Fruit fly (Drosophila melanogaster) whole organism, embryonic: ENCODE measurements around the gene Sf3b1.

Experiments used
- Atf6 ChIP-seq: fragments of 200-800 bp; sonication (Bioruptor generic); IDR thresholded peaks from 2 replicates; pipeline ENCODE4 v1.3.6; 2022; ENCODE audit warnings: missing biosample characterization, missing genetic modification characterization
- Bdp1 ChIP-seq: fragments of 200-800 bp; sonication (Bioruptor generic); optimal IDR thresholded peaks from 3 replicates; lab custom pipeline; 2016; ENCODE audit warnings: missing biosample characterization, missing genetic modification characterization
- Bgb ChIP-seq: fragments of 200-800 bp; sonication (Bioruptor generic); IDR thresholded peaks from 2 replicates; pipeline ENCODE4 v1.3.6; 2022; ENCODE audit warnings: missing biosample characterization, missing genetic modification characterization; ENCODE audit not compliant: partially characterized antibody
- CG10267 ChIP-seq: fragments of 200-800 bp; sonication (Bioruptor generic); optimal IDR thresholded peaks from 2 replicates; lab custom pipeline; 2018; ENCODE audit warnings: missing biosample characterization, mild to moderate bottlenecking, missing genetic modification characterization, moderate library complexity
- CG11247 ChIP-seq: fragments of 200-800 bp; sonication (Bioruptor generic); IDR thresholded peaks from 2 replicates; pipeline ENCODE4 v1.3.6; 2022; ENCODE audit warnings: missing biosample characterization, missing genetic modification characterization
- CG12391 ChIP-seq: fragments of 200-800 bp; sonication (Bioruptor generic); optimal IDR thresholded peaks from 3 replicates; lab custom pipeline; 2018; ENCODE audit warnings: missing biosample characterization, mild to moderate bottlenecking, missing genetic modification characterization, moderate library complexity
- CG13624 ChIP-seq: fragments of 200-800 bp; sonication (Bioruptor generic); optimal IDR thresholded peaks from 2 replicates; lab custom pipeline; 2016; ENCODE audit warnings: missing biosample characterization, missing genetic modification characterization
- CG1603 ChIP-seq: fragments of 200-800 bp; sonication (Bioruptor generic); optimal IDR thresholded peaks from 2 replicates; lab custom pipeline; 2019; ENCODE audit warnings: missing biosample characterization, mild to moderate bottlenecking, missing genetic modification characterization, moderate library complexity
- CG17829 ChIP-seq: fragments of 200-800 bp; optimal IDR thresholded peaks from 2 replicates; lab custom pipeline; 2019; ENCODE audit warnings: missing biosample characterization, mild to moderate bottlenecking, missing genetic modification characterization, moderate library complexity
- CG2129 ChIP-seq: fragments of 200-800 bp; sonication (Bioruptor generic); IDR thresholded peaks from 2 replicates; pipeline ENCODE4 v1.3.6; 2022; ENCODE audit warnings: missing biosample characterization, missing genetic modification characterization; ENCODE audit not compliant: partially characterized antibody
- CG34422 ChIP-seq: fragments of 200-800 bp; sonication (Bioruptor generic); IDR thresholded peaks from 3 replicates; pipeline ENCODE4 v1.3.6; 2022; ENCODE audit warnings: missing biosample characterization, missing genetic modification characterization
- CG4730 ChIP-seq: fragments of 200-800 bp; sonication (Bioruptor generic); IDR thresholded peaks from 2 replicates; pipeline ENCODE4 v1.3.6; 2022; ENCODE audit warnings: missing biosample characterization, missing genetic modification characterization
- CG6272 ChIP-seq: fragments of 200-800 bp; sonication (Bioruptor generic); IDR thresholded peaks from 2 replicates; pipeline ENCODE4 v1.3.6; 2022; ENCODE audit warnings: missing biosample characterization, missing genetic modification characterization
- CG7271 ChIP-seq: fragments of 200-800 bp; sonication (Bioruptor generic); optimal IDR thresholded peaks from 2 replicates; lab custom pipeline; 2018; ENCODE audit warnings: missing biosample characterization, mild to moderate bottlenecking, missing genetic modification characterization, moderate library complexity
- CG7963 ChIP-seq: fragments of 200-800 bp; sonication (Bioruptor generic); IDR thresholded peaks from 3 replicates; pipeline ENCODE4 v1.3.6; 2022; ENCODE audit warnings: missing biosample characterization, missing genetic modification characterization; ENCODE audit not compliant: partially characterized antibody
- CG8359 ChIP-seq: fragments of 200-800 bp; sonication (Bioruptor generic); optimal IDR thresholded peaks from 2 replicates; lab custom pipeline; 2017; ENCODE audit warnings: missing biosample characterization, mild to moderate bottlenecking, missing genetic modification characterization, borderline replicate concordance
- CG8388 ChIP-seq: fragments of 200-800 bp; sonication (Bioruptor generic); optimal IDR thresholded peaks from 2 replicates; lab custom pipeline; 2019; ENCODE audit warnings: missing biosample characterization, mild to moderate bottlenecking, missing genetic modification characterization, moderate library complexity
- CG9797 ChIP-seq: fragments of 200-800 bp; sonication (Bioruptor generic); optimal IDR thresholded peaks from 3 replicates; lab custom pipeline; 2018; ENCODE audit warnings: missing biosample characterization, mild to moderate bottlenecking, missing genetic modification characterization
- CHES-1-like ChIP-seq: fragments of 200-800 bp; sonication (Bioruptor generic); optimal IDR thresholded peaks from 2 replicates; lab custom pipeline; 2016; ENCODE audit warnings: missing biosample characterization, missing genetic modification characterization
- Doc3 ChIP-seq: fragments of 200-800 bp; sonication (Bioruptor generic); IDR thresholded peaks from 3 replicates; pipeline ENCODE4 v1.3.6; 2022; ENCODE audit warnings: missing biosample characterization, missing genetic modification characterization; ENCODE audit not compliant: partially characterized antibody
- Dp ChIP-seq: fragments of 200-800 bp; sonication (Bioruptor generic); optimal IDR thresholded peaks from 2 replicates; lab custom pipeline; 2018; ENCODE audit warnings: missing biosample characterization, mild to moderate bottlenecking, missing genetic modification characterization, moderate library complexity
- E2f2 ChIP-seq: fragments of 200-800 bp; sonication (Bioruptor generic); IDR thresholded peaks from 2 replicates; pipeline ENCODE4 v1.3.6; 2022; ENCODE audit warnings: missing biosample characterization, missing genetic modification characterization
- Fer1 ChIP-seq: fragments of 200-800 bp; sonication (Bioruptor generic); optimal IDR thresholded peaks from 2 replicates; lab custom pipeline; 2017; ENCODE audit warnings: missing biosample characterization, mild to moderate bottlenecking, missing genetic modification characterization
- HmgZ ChIP-seq: fragments of 200-800 bp; sonication (Bioruptor generic); optimal IDR thresholded peaks from 2 replicates; lab custom pipeline; 2018; ENCODE audit warnings: missing biosample characterization, mild to moderate bottlenecking, missing genetic modification characterization
- Rfx ChIP-seq: fragments of 200-800 bp; sonication (Bioruptor generic); IDR thresholded peaks from 2 replicates; pipeline ENCODE4 v1.3.6; 2022; ENCODE audit warnings: missing biosample characterization, missing genetic modification characterization
- Sry-β ChIP-seq: fragments of 200-800 bp; sonication (Bioruptor generic); optimal IDR thresholded peaks from 2 replicates; lab custom pipeline; 2018; ENCODE audit warnings: missing biosample characterization, mild to moderate bottlenecking, missing genetic modification characterization, moderate library complexity
- Stat92E ChIP-seq, 3 experiments: fragments of >200 bp in 2 of 3; fragments of 200-800 bp in 1 of 3; sonication (Bioruptor generic) in 1 of 3; optimal IDR thresholded peaks; 2 replicates each; lab custom pipeline; 2017 to 2019; ENCODE audit warnings: missing biosample characterization in 3 of 3, missing genetic modification characterization in 3 of 3, mild to moderate bottlenecking in 1 of 3, moderate library complexity in 1 of 3
- Taf1 ChIP-seq: fragments of 200-800 bp; sonication (Bioruptor generic); IDR thresholded peaks from 2 replicates; pipeline ENCODE4 v1.3.6; 2022; ENCODE audit warnings: missing biosample characterization, missing genetic modification characterization
- ase ChIP-seq: fragments of 200-800 bp; sonication (Bioruptor generic); IDR thresholded peaks from 3 replicates; pipeline ENCODE4 v1.3.6; 2022; ENCODE audit warnings: missing biosample characterization, missing genetic modification characterization
- bbx ChIP-seq: fragments of 200-800 bp; sonication (Bioruptor generic); IDR thresholded peaks from 2 replicates; pipeline ENCODE4 v1.3.6; 2022; ENCODE audit warnings: missing biosample characterization, missing genetic modification characterization; ENCODE audit not compliant: partially characterized antibody
- chinmo ChIP-seq: fragments of 200-800 bp; sonication (Bioruptor generic); IDR thresholded peaks from 4 replicates; pipeline ENCODE4 v1.3.6; 2022; ENCODE audit warnings: missing biosample characterization, missing genetic modification characterization; ENCODE audit not compliant: partially characterized antibody
- ci ChIP-seq: fragments of 200-800 bp; sonication (Bioruptor generic); IDR thresholded peaks from 3 replicates; pipeline ENCODE4 v1.3.6; 2022; ENCODE audit warnings: missing biosample characterization, missing genetic modification characterization
- croc ChIP-seq: fragments of 200-800 bp; sonication (Bioruptor generic); conservative IDR thresholded peaks from 3 replicates; pipeline ENCODE4 v1.3.6; 2022; ENCODE audit warnings: missing biosample characterization, missing genetic modification characterization
- hb ChIP-seq: fragments of 200-800 bp; sonication (Bioruptor generic); IDR thresholded peaks from 3 replicates; pipeline ENCODE4 v1.3.6; 2022; ENCODE audit warnings: missing biosample characterization, missing genetic modification characterization; ENCODE audit not compliant: partially characterized antibody
- her ChIP-seq: fragments of 200-800 bp; sonication (Bioruptor generic); optimal IDR thresholded peaks from 2 replicates; lab custom pipeline; 2016; ENCODE audit warnings: missing biosample characterization, missing genetic modification characterization
- lmd ChIP-seq: fragments of 200-800 bp; sonication (Bioruptor generic); IDR thresholded peaks from 2 replicates; pipeline ENCODE4 v1.3.6; 2022; ENCODE audit warnings: missing biosample characterization, missing genetic modification characterization
- nerfin-2 ChIP-seq: fragments of 200-800 bp; sonication (Bioruptor generic); IDR thresholded peaks from 2 replicates; pipeline ENCODE4 v1.3.6; 2022; ENCODE audit warnings: missing biosample characterization, missing genetic modification characterization; ENCODE audit not compliant: partially characterized antibody
- nmo ChIP-seq: fragments of 200-800 bp; sonication (Bioruptor generic); optimal IDR thresholded peaks from 2 replicates; lab custom pipeline; 2018; ENCODE audit warnings: missing biosample characterization, mild to moderate bottlenecking, missing genetic modification characterization, moderate library complexity
- nom ChIP-seq: fragments of 200-800 bp; sonication (Bioruptor generic); optimal IDR thresholded peaks from 2 replicates; lab custom pipeline; 2017; ENCODE audit warnings: missing biosample characterization, missing genetic modification characterization, mild to moderate bottlenecking, moderate library complexity, missing genetic modification reagents
- phol ChIP-seq: fragments of 200-800 bp; sonication (Bioruptor generic); optimal IDR thresholded peaks from 3 replicates; lab custom pipeline; 2018; ENCODE audit warnings: missing biosample characterization, mild to moderate bottlenecking, missing genetic modification characterization, moderate library complexity
- pzg ChIP-seq: fragments of 200-800 bp; sonication (Bioruptor generic); optimal IDR thresholded peaks from 3 replicates; lab custom pipeline; 2018; ENCODE audit warnings: missing biosample characterization, mild to moderate bottlenecking, missing genetic modification characterization, moderate library complexity
- tna ChIP-seq: fragments of 200-800 bp; sonication (Bioruptor generic); IDR thresholded peaks from 2 replicates; pipeline ENCODE4 v1.3.6; 2022; ENCODE audit warnings: missing biosample characterization, missing genetic modification characterization; ENCODE audit not compliant: partially characterized antibody
- trem ChIP-seq: fragments of 200-800 bp; optimal IDR thresholded peaks from 3 replicates; lab custom pipeline; 2019; ENCODE audit warnings: missing biosample characterization, mild to moderate bottlenecking, missing genetic modification characterization, moderate library complexity
- unc-4 ChIP-seq: fragments of 200-800 bp; sonication (Bioruptor generic); IDR thresholded peaks from 2 replicates; pipeline ENCODE4 v1.3.6; 2022; ENCODE audit warnings: missing biosample characterization, missing genetic modification characterization; ENCODE audit not compliant: partially characterized antibody
- vnd ChIP-seq: fragments of 200-800 bp; sonication (Bioruptor generic); IDR thresholded peaks from 3 replicates; pipeline ENCODE4 v1.3.6; 2022; ENCODE audit warnings: missing biosample characterization, missing genetic modification characterization; ENCODE audit not compliant: partially characterized antibody
- wdn ChIP-seq: fragments of 200-800 bp; sonication (Bioruptor generic); IDR thresholded peaks from 2 replicates; pipeline ENCODE4 v1.3.6; 2022; ENCODE audit warnings: missing biosample characterization, missing genetic modification characterization

The Sf3b1 gene

dm6 chr2L:563769-564550, 4.2 kb upstream of the Sf3b1 start, which contains the start of the genes uncNacbeta and CG2794 (continued):
- TF ChIP-seq CG17829 (tag; lab: Kevin White, UChicago) (peak; percentile 16), Bgb (peak; percentile 87), CHES-1-like (GFP tag; lab: Kevin White, UChicago) (peak; percentile 27), CG9797 (GFP tag; lab: Kevin White, UChicago) (peak; percentile 10), E2f2 (GFP tag; lab: Robert Waterston, UW) (peak; percentile 95), CG12391 (tag; lab: Kevin White, UChicago) (peak; percentile 8), croc (GFP tag; lab: Robert Waterston, UW) (no peak), Taf1 (GFP tag; lab: Robert Waterston, UW) (0 out of 2 replicates have a peak, but pooled peaks have one; percentile 16), her (GFP tag; lab: Kevin White, UChicago) (peak; percentile 12), CG8359 (GFP tag; lab: Kevin White, UChicago) (no peak), ci (0 out of 3 replicates have a peak, but pooled peaks have one; percentile 23), CG4730 (GFP tag; lab: Robert Waterston, UW) (no peak), Dp (GFP tag; lab: Kevin White, UChicago) (peak; percentile 94), CG10267 (tag; lab: Kevin White, UChicago) (peak; percentile 38), CG11247 (GFP tag; lab: Robert Waterston, UW) (no peak; the same call in 1 of the 2 replicates), CG7963 (GFP tag; lab: Robert Waterston, UW) (peak; percentile 79), hb (GFP tag; lab: Robert Waterston, UW) (peak; percentile 74; the same call in 2 of the 3 replicates), unc-4 (peak; percentile 63), Rfx (GFP tag; lab: Robert Waterston, UW) (peak; percentile 55), lmd (GFP tag; lab: Robert Waterston, UW) (no peak), CG1603 (tag; lab: Kevin White, UChicago) (peak; percentile 70), nerfin-2 (GFP tag; lab: Robert Waterston, UW) (peak; percentile 73), Fer1 (GFP tag; lab: Kevin White, UChicago) (no peak), chinmo (peak; percentile 71; the same call in 2 of the 4 replicates), CG6272 (GFP tag; lab: Robert Waterston, UW) (0 out of 2 replicates have a peak, but pooled peaks have one; percentile 22), Sry-β (GFP tag; lab: Kevin White, UChicago) (peak; percentile 99), Bdp1 (GFP tag; lab: Kevin White, UChicago) (no peak), nom (GFP tag; lab: Kevin White, UChicago) (no peak), vnd (GFP tag; lab: Robert Waterston, UW) (peak; percentile 61), trem (tag; lab: Kevin White, UChicago) (peak; percentile 39), Atf6 (0 out of 2 replicates have a peak, but pooled peaks have one; percentile 11), CG2129 (peak; percentile 26; the same call in 1 of the 2 replicates), Stat92E (GFP tag; optimal IDR thresholded peaks at IDR 0.05; lab: Kevin White, UChicago) (peak in 1 of 3 experiments; percentile 43), tna (peak; percentile 83), wdn (0 out of 2 replicates have a peak, but pooled peaks have one; percentile 18), bbx (GFP tag; lab: Robert Waterston, UW) (peak; percentile 79), nmo (GFP tag; lab: Kevin White, UChicago) (peak; percentile 26), CG8388 (GFP tag; lab: Kevin White, UChicago) (no peak), CG7271 (tag; lab: Kevin White, UChicago) (no peak), Doc3 (GFP tag; lab: Robert Waterston, UW) (peak; percentile 68; the same call in 2 of the 3 replicates), pzg (GFP tag; lab: Kevin White, UChicago) (peak; percentile 82), phol (tag; lab: Kevin White, UChicago) (peak; percentile 3), CG13624 (GFP tag; lab: Kevin White, UChicago) (no peak), ase (GFP tag; lab: Robert Waterston, UW) (no peak), HmgZ (tag; lab: Kevin White, UChicago) (peak; percentile 54), CG34422 (peak; percentile 48; the same call in 1 of the 3 replicates)
